Fruit fly (Drosophila melanogaster) whole organism: ENCODE data around the gene Gbeta5.

Experiments used
- EcR ChIP-seq, 2 experiments: fragments of >200 bp; optimal IDR thresholded peaks; 2 replicates each; lab custom pipeline; 2017; ENCODE audit warnings: missing biosample characterization in 2 of 2, missing genetic modification characterization in 2 of 2, missing genetic modification reagents in 2 of 2
- pan ChIP-seq: fragments of >200 bp; optimal IDR thresholded peaks from 2 replicates; lab custom pipeline; 2017
- psq ChIP-seq: fragments of >200 bp; optimal IDR thresholded peaks from 2 replicates; lab custom pipeline; 2017
- usp ChIP-seq: fragments of >200 bp; optimal IDR thresholded peaks from 2 replicates; lab custom pipeline; 2017; ENCODE audit warnings: missing biosample characterization, missing genetic modification characterization, mixed read lengths

- no peak for TF ChIP-seq pan (lab: Kevin White, UChicago)
- TF ChIP-seq psq (lab: Kevin White, UChicago): no peak
- no peak for TF ChIP-seq usp (GFP tag; lab: Kevin White, UChicago)
- TF ChIP-seq EcR (GFP tag; optimal IDR thresholded peaks at IDR 0.05; lab: Kevin White, UChicago): no peak
Observed at dm6 chrX:8113386-8114279, 38.4 kb downstream of the Gbeta5 start.
